Worm (Caenorhabditis elegans): ENCODE results near the gene gpch-1.

gpch-1 gene

DNA sequence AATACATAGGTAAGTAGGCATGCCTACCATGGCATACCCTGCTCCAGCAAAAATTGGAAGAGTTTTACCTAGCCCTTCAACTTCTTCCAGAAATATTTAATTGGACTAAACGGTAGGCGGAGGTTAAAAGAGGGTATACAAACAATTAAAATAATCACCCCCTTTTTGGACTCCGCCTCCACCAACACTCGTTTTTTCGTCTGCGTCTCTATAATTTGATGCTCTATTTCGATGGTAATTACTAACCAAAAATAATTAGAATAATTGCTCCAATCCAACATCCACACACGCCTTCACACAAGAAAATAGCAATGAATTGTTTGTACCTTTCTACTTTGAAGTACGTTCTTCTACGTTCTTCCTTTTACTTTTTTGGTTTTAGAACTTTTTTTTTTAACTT is 44.4 kb downstream of the gpch-1 start:
- TF ChIP-seq ces-1 (GFP tag; optimal IDR thresholded peaks at IDR 0.05) (no peak), unc-39 (tag; optimal IDR thresholded peaks at IDR 0.05) (no peak), ham-2 (GFP tag; optimal IDR thresholded peaks at IDR 0.05) (no peak), flh-1 (GFP tag; optimal IDR thresholded peaks at IDR 0.05) (no peak), ztf-11 (tag; optimal IDR thresholded peaks at IDR 0.05) (no peak), drap-1 (GFP tag; optimal IDR thresholded peaks at IDR 0.05) (no peak), lsy-2 (tag; optimal IDR thresholded peaks at IDR 0.05) (no peak), mls-2 (tag; optimal IDR thresholded peaks at IDR 0.05) (peak; percentile 30), nhr-237 (tag; optimal IDR thresholded peaks at IDR 0.05) (no peak), nhr-28 (tag; optimal IDR thresholded peaks at IDR 0.05) (no peak), ceh-43 (GFP tag; optimal IDR thresholded peaks at IDR 0.05) (peak; percentile 99), nhr-76 (tag; optimal IDR thresholded peaks at IDR 0.05) (no peak)

DNA sequence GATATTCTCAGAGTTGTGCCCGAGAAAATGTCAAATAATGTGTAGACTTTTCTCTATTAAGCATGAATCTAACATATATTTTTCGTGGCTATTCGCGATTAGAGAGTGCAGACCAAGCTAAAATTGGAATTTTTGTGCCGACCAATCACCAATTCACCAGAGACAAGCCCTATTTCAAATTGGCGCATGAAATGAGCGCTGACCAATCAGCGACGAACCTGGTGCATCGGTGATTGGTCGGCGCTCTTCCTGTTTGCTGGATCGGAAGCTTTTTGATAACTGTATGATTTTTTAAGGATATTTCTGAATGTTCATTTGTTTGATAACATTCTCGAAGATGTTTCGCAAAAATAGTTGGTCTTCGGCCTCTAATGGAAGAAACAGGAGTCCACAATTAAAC is 45.0 kb downstream of the gpch-1 start:
- TF ChIP-seq nhr-237 (tag; optimal IDR thresholded peaks at IDR 0.05), result no peak
- no peak for TF ChIP-seq sem-2 (GFP tag; optimal IDR thresholded peaks at IDR 0.05)
- no peak for TF ChIP-seq nhr-76 (tag; optimal IDR thresholded peaks at IDR 0.05)
- TF ChIP-seq unc-39 (tag; optimal IDR thresholded peaks at IDR 0.05), result no peak
- TF ChIP-seq lin-13 (tag; optimal IDR thresholded peaks at IDR 0.05), result no peak

DNA sequence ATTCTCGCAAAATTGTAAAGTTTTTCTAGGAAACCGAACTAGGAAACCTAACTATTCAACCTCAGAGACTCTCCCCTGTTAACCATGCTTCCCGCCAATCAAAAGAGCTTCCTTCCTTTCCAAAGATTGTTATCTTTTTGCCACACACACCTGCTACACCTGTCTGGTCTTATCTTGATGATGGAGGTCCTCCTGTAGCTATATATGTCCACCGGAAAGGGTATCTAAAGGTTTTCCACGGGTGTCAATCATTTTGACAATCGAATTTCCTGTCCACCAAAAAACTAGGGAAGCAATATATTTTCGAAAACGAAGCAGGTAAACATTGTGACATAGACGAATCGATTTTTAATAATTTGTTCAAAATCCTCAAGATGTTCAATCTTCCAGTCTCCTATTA is 45.4 kb downstream of the gpch-1 start:
- TF ChIP-seq nhr-2 (tag; optimal IDR thresholded peaks at IDR 0.05) (peak; percentile 34), ceh-83 (GFP tag; optimal IDR thresholded peaks at IDR 0.05) (no peak), elt-1 (tag; optimal IDR thresholded peaks at IDR 0.05; ENCODE audit: borderline replicate concordance, insufficient read depth) (peak; percentile 93), pha-4 (tag; optimal IDR thresholded peaks at IDR 0.05) (no peak), nhr-28 (tag; optimal IDR thresholded peaks at IDR 0.05) (no peak), unc-62 (GFP tag; optimal IDR thresholded peaks at IDR 0.05) (peak; percentile 82), hlh-1 (tag; optimal IDR thresholded peaks at IDR 0.05) (no peak), mep-1 (tag; optimal IDR thresholded peaks at IDR 0.05) (no peak), cnd-1 (tag; optimal IDR thresholded peaks at IDR 0.05) (no peak)

DNA sequence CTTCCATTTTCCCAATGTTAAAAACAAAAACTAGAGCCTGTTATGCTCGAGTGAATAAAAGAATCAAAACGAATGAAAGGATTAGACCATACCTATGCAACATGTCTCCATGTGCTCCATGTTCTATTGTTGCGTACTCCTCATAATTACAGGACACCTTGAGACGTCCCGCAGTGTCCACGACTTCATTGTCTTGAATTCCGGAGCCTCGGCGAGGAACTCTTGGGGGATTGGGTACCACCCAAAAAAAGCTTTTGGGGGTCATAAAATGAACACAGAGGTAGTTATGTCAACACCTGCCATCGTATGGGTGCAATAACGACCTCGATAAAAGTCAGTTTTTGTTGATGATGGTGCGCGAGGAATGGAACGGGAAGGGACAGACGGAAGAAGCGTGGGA is 46.6 kb downstream of the gpch-1 start:
- TF ChIP-seq nhr-12 (tag; optimal IDR thresholded peaks at IDR 0.05), result no peak
- peak; percentile 7 for TF ChIP-seq cnd-1 (tag; optimal IDR thresholded peaks at IDR 0.05)
- TF ChIP-seq nhr-2 (tag; optimal IDR thresholded peaks at IDR 0.05), result peak; percentile 17
- TF ChIP-seq lin-32 (GFP tag; optimal IDR thresholded peaks at IDR 0.05), result peak; percentile 52
- peak; percentile 4 for TF ChIP-seq zip-8 (tag; optimal IDR thresholded peaks at IDR 0.05)
- TF ChIP-seq ceh-43 (GFP tag; optimal IDR thresholded peaks at IDR 0.05), result peak; percentile 62

DNA sequence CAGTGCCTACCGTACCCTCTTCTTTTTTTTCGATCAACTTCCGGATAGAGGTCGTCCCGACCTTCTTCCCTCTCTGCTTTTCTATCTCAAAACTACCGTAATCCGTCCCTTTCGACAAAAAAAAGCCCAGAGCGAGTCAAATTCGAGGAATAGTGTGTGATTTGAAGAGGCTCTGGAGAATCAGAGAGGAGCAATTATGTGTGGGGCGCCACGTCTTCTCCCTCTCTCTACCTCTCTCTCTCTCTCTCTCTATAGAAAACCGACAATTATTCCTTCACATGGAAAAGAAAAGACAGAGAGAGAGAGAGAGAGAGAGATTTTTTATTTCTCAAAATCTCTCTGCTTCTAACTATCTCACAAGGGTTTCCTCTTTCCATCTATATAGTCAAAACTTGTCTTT is 48.2 kb downstream of the gpch-1 start:
- peak; percentile 51 for TF ChIP-seq lsy-2 (tag; optimal IDR thresholded peaks at IDR 0.05)
- TF ChIP-seq drap-1 (GFP tag; optimal IDR thresholded peaks at IDR 0.05), result no peak
- peak; percentile 96 for TF ChIP-seq ceh-43 (GFP tag; optimal IDR thresholded peaks at IDR 0.05)

DNA sequence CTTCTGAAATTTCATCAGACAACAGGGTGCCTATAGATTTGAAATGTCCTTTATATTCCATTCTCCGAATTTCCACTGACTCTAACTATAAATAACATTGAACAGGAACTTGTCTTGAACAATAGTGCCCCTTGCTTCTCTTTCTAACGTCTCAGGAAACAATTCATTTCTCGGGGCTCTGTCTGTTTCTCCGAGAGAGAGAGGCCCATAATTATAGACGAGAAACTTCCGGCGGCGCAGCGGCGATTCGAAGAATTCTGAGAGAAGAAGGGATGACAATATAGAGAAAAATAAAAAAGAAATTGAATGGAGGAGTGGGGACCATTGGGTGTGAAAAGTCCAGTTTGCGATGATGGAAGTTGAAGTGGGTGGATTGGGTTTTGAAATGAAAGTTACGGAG is 51.9 kb downstream of the gpch-1 start:
- TF ChIP-seq zip-8 (tag; optimal IDR thresholded peaks at IDR 0.05), result no peak
- TF ChIP-seq blmp-1 (tag; optimal IDR thresholded peaks at IDR 0.05), result no peak
- TF ChIP-seq hlh-1 (tag; optimal IDR thresholded peaks at IDR 0.05), result no peak
- no peak for TF ChIP-seq flh-1 (GFP tag; optimal IDR thresholded peaks at IDR 0.05)
- TF ChIP-seq nhr-237 (tag; optimal IDR thresholded peaks at IDR 0.05), result no peak
- no peak for TF ChIP-seq ceh-39 (tag; optimal IDR thresholded peaks at IDR 0.05)
- no peak for TF ChIP-seq elt-1 (tag; optimal IDR thresholded peaks at IDR 0.05; ENCODE audit: borderline replicate concordance, insufficient read depth)
- TF ChIP-seq ces-1 (GFP tag; optimal IDR thresholded peaks at IDR 0.05), result no peak
- no peak for TF ChIP-seq pha-4 (tag; optimal IDR thresholded peaks at IDR 0.05)
- no peak for TF ChIP-seq mep-1 (tag; optimal IDR thresholded peaks at IDR 0.05)
- TF ChIP-seq tbx-8 (GFP tag; optimal IDR thresholded peaks at IDR 0.05), result no peak
- TF ChIP-seq elt-3 (tag; optimal IDR thresholded peaks at IDR 0.05), result no peak
- no peak for TF ChIP-seq nhr-76 (tag; optimal IDR thresholded peaks at IDR 0.05)
- no peak for TF ChIP-seq snpc-4 (tag; optimal IDR thresholded peaks at IDR 0.05)
- no peak for TF ChIP-seq ztf-11 (tag; optimal IDR thresholded peaks at IDR 0.05)
- TF ChIP-seq lin-13 (tag; optimal IDR thresholded peaks at IDR 0.05), result no peak
